Worm (Caenorhabditis elegans) whole organism, L4/young adult: ENCODE results near the gene srt-28.

ENCODE experiments used
- W03F9.2 ChIP-seq: fragments of 150-350 bp; optimal IDR thresholded peaks from 2 replicates; lab custom pipeline; 2014; ENCODE audit warnings: missing biosample characterization, missing genetic modification characterization
- dao-5 ChIP-seq: sonication (generic microtip); optimal IDR thresholded peaks from 2 replicates; lab custom pipeline; 2016; ENCODE audit warnings: missing genotype, missing genetic modification characterization, moderate library complexity, missing compliant biosample characterization
- him-1 ChIP-seq: sonication (generic microtip); optimal IDR thresholded peaks from 2 replicates; lab custom pipeline; 2016; ENCODE audit warnings: missing genotype, missing genetic modification reagents, missing genetic modification characterization, missing compliant biosample characterization

ce11 chrV:2759456-2759855 is 46.0 kb upstream of the srt-28 start, which contains the start of gene srg-58:
- TF ChIP-seq W03F9.2: no peak
- no peak for TF ChIP-seq dao-5 (tag; lab: Kevin White, UChicago)
- TF ChIP-seq him-1 (tag; lab: Kevin White, UChicago): no peak
